Worm (Caenorhabditis elegans) whole organism, L4 larva: Measurements from ENCODE around the gene dlc-5.

Source experiments
- egl-27 ChIP-seq: sonication (generic microtip); optimal IDR thresholded peaks from 3 replicates; lab custom pipeline; 2017; ENCODE audit warnings: missing biosample characterization, missing genetic modification reagents, missing genetic modification characterization
- fkh-10 ChIP-seq: fragments of 150-350 bp; optimal IDR thresholded peaks from 2 replicates; lab custom pipeline; 2014; ENCODE audit warnings: missing biosample characterization, missing genetic modification reagents, missing genetic modification characterization
- fos-1 ChIP-seq: fragments of 150-350 bp; optimal IDR thresholded peaks from 2 replicates; lab custom pipeline; 2014; ENCODE audit warnings: missing biosample characterization, missing genetic modification characterization
- lin-15B ChIP-seq: fragments of 150-350 bp; sonication (generic microtip); optimal IDR thresholded peaks from 3 replicates; lab custom pipeline; 2014; ENCODE audit warnings: missing biosample characterization, missing genetic modification characterization
- mdl-1 ChIP-seq, 2 experiments: fragments of 150-350 bp in 1 of 2; sonication (generic microtip) in 1 of 2; optimal IDR thresholded peaks; 2 replicates each; lab custom pipeline; 2014 to 2017; ENCODE audit warnings: missing biosample characterization in 2 of 2, missing genetic modification characterization in 2 of 2
- nhr-28 ChIP-seq: fragments of 150-350 bp; optimal IDR thresholded peaks from 2 replicates; lab custom pipeline; 2014; ENCODE audit warnings: missing biosample characterization, missing genetic modification characterization
- nhr-6 ChIP-seq: fragments of 150-350 bp; optimal IDR thresholded peaks from 2 replicates; lab custom pipeline; 2014; ENCODE audit warnings: missing biosample characterization, missing genetic modification characterization
- unc-39 ChIP-seq: sonication (generic microtip); optimal IDR thresholded peaks from 2 replicates; lab custom pipeline; 2017; ENCODE audit warnings: missing biosample characterization, missing genetic modification characterization

DNA sequence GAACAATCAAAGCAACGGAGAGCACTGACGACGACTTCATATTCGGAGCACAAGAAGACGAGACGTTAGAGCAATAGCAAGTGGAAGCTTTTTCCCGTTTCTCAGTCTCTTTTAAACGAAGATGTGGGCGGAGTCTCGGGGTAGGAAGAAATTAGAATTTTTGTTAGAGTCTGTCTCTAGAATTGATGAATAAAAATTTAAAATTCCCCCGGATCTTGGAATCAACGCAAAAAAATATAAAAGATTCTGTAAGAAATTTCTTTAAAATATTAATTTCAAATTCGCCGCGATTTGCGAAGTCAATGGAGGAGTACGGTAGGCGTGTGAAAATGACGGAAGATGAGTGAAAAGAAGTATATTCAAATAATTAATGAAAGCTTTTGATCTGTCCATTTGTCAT is 24.5 kb upstream of the dlc-5 start, which contains the start of gene nlp-71:
- TF ChIP-seq egl-27 (no peak), lin-15B (no peak), unc-39 (tag; lab: Kevin White, UChicago) (no peak), nhr-28 (tag; lab: Kevin White, UChicago) (no peak), mdl-1 (tag; optimal IDR thresholded peaks at IDR 0.05; lab: Kevin White, UChicago) (no peak), fkh-10 (GFP tag; lab: Kevin White, UChicago) (no peak), nhr-6 (tag; lab: Kevin White, UChicago) (no peak), fos-1 (tag; lab: Kevin White, UChicago) (no peak)
